Worm (Caenorhabditis elegans) whole organism, L4 larva: ENCODE measurements around the gene tbx-9.
A peak's percentile ranks its signal among the peaks of the same experiment; 100 is the strongest.

Experiments used
- F26F4.8 ChIP-seq: fragments of 200-800 bp; sonication (Bioruptor generic); conservative IDR thresholded peaks from 2 replicates; pipeline ENCODE4 v1.3.6; 2022; ENCODE audit warnings: missing genetic modification characterization, missing compliant biosample characterization
- F44E2.7 ChIP-seq: fragments of 200-800 bp; sonication (Bioruptor generic); IDR thresholded peaks from 2 replicates; pipeline ENCODE4 v2.1.2; 2022; ENCODE audit warnings: missing genetic modification characterization, missing compliant biosample characterization
- F49E8.2 ChIP-seq: sonication (generic microtip); optimal IDR thresholded peaks from 2 replicates; lab custom pipeline; 2016; ENCODE audit warnings: missing compliant biosample characterization, mild to moderate bottlenecking, missing genetic modification characterization, borderline replicate concordance
- T20F7.1 ChIP-seq: fragments of 200-800 bp; sonication (Bioruptor generic); optimal IDR thresholded peaks from 2 replicates; lab custom pipeline; 2018; ENCODE audit warnings: mild to moderate bottlenecking, missing genetic modification characterization, missing compliant biosample characterization
- T26A8.4 ChIP-seq: fragments of 200-800 bp; sonication (Bioruptor generic); IDR thresholded peaks from 2 replicates; pipeline ENCODE4 v1.3.6; 2022; ENCODE audit warnings: missing genetic modification characterization, missing compliant biosample characterization
- Y105C5A.15 ChIP-seq: fragments of 200-800 bp; sonication (Bioruptor generic); IDR thresholded peaks from 2 replicates; pipeline ENCODE4 v1.3.6; 2022; ENCODE audit warnings: missing genetic modification characterization, missing compliant biosample characterization
- Y48G9A.11 ChIP-seq: fragments of 200-800 bp; sonication (Bioruptor generic); IDR thresholded peaks from 2 replicates; pipeline ENCODE4 v1.3.6; 2022; ENCODE audit warnings: missing genetic modification reagents, missing genetic modification characterization, missing compliant biosample characterization
- Y5F2A.4 ChIP-seq: fragments of 200-800 bp; sonication (Bioruptor generic); optimal IDR thresholded peaks from 2 replicates; lab custom pipeline; 2018; ENCODE audit warnings: mild to moderate bottlenecking, missing genetic modification characterization, missing compliant biosample characterization
- aha-1 ChIP-seq: fragments of 150-350 bp; peaks from one replicate; lab custom pipeline; 2014; ENCODE audit warnings: missing biosample characterization, missing genetic modification characterization
- aly-2 ChIP-seq: sonication (generic microtip); optimal IDR thresholded peaks from 2 replicates; lab custom pipeline; 2018; ENCODE audit warnings: missing biosample characterization, missing genetic modification characterization
- arid-1 ChIP-seq: fragments of 200-800 bp; sonication (Bioruptor generic); conservative IDR thresholded peaks from 2 replicates; pipeline ENCODE4 v1.3.6; 2022; ENCODE audit warnings: missing genetic modification reagents, missing genetic modification characterization, missing compliant biosample characterization
- ceh-20 ChIP-seq: fragments of 200-800 bp; sonication (Bioruptor generic); IDR thresholded peaks from 2 replicates; pipeline ENCODE4 v1.3.6; 2022; ENCODE audit warnings: missing genetic modification reagents, missing genetic modification characterization, missing compliant biosample characterization
- ceh-32 ChIP-seq: sonication (generic microtip); optimal IDR thresholded peaks from 2 replicates; lab custom pipeline; 2016; ENCODE audit warnings: mild to moderate bottlenecking, missing genetic modification characterization, missing compliant biosample characterization; ENCODE audit not compliant: poor library complexity
- ces-1 ChIP-seq: fragments of 150-350 bp; sonication (generic microtip); optimal IDR thresholded peaks from 4 replicates; lab custom pipeline; 2014; ENCODE audit warnings: missing biosample characterization, missing genetic modification reagents, missing genetic modification characterization
- cey-2 ChIP-seq: sonication (generic microtip); optimal IDR thresholded peaks from 3 replicates; lab custom pipeline; 2017; ENCODE audit warnings: missing genetic modification characterization, mild to moderate bottlenecking, missing compliant biosample characterization, antibody characterized with exemption, borderline replicate concordance; ENCODE audit not compliant: insufficient read depth
- ctbp-1 ChIP-seq: fragments of 200-800 bp; sonication (Bioruptor generic); IDR thresholded peaks from 2 replicates; pipeline ENCODE4 v1.3.6; 2022; ENCODE audit warnings: missing genetic modification reagents, missing genetic modification characterization, missing compliant biosample characterization
- daf-16 ChIP-seq, 3 experiments: sonication (generic microtip); optimal IDR thresholded peaks; 2 replicates each; lab custom pipeline; 2016 to 2017; ENCODE audit warnings: missing genetic modification characterization in 3 of 3, missing genetic modification reagents in 3 of 3, mild to moderate bottlenecking in 2 of 3, missing compliant biosample characterization in 2 of 3, missing biosample characterization in 1 of 3, moderate library complexity in 1 of 3
- dmd-8 ChIP-seq: fragments of 200-800 bp; sonication (Bioruptor generic); IDR thresholded peaks from 2 replicates; pipeline ENCODE4 v1.3.6; 2022; ENCODE audit warnings: missing genetic modification characterization, missing compliant biosample characterization
- dmd-9 ChIP-seq: fragments of 200-800 bp; sonication (Bioruptor generic); IDR thresholded peaks from 2 replicates; pipeline ENCODE4 v1.3.6; 2022; ENCODE audit warnings: missing genetic modification reagents, missing genetic modification characterization, missing compliant biosample characterization
- egl-43 ChIP-seq: fragments of 200-800 bp; sonication (Bioruptor generic); IDR thresholded peaks from 2 replicates; pipeline ENCODE4 v1.3.6; 2022; ENCODE audit warnings: missing genetic modification reagents, missing genetic modification characterization, missing compliant biosample characterization
- hif-1 ChIP-seq, 2 experiments: sonication (generic microtip); optimal IDR thresholded peaks; 2 replicates each; lab custom pipeline; 2016 to 2017; ENCODE audit warnings: missing compliant biosample characterization in 2 of 2, missing genetic modification characterization in 2 of 2, missing genetic modification reagents in 2 of 2, missing genotype in 2 of 2, mild to moderate bottlenecking in 1 of 2
- hlh-11 ChIP-seq: fragments of 200-800 bp; sonication (Bioruptor generic); optimal IDR thresholded peaks from 2 replicates; lab custom pipeline; 2018; ENCODE audit warnings: mild to moderate bottlenecking, missing genetic modification characterization, missing compliant biosample characterization
- lim-7 ChIP-seq: fragments of 200-800 bp; sonication (Bioruptor generic); IDR thresholded peaks from 2 replicates; pipeline ENCODE4 v1.3.6; 2022; ENCODE audit warnings: missing genetic modification characterization, missing compliant biosample characterization
- lin-1 ChIP-seq: fragments of 200-800 bp; sonication (Bioruptor generic); IDR thresholded peaks from 2 replicates; pipeline ENCODE4 v1.3.6; 2022; ENCODE audit warnings: missing genetic modification reagents, missing genetic modification characterization, missing compliant biosample characterization
- lin-15B ChIP-seq: fragments of 150-350 bp; sonication (generic microtip); optimal IDR thresholded peaks from 3 replicates; lab custom pipeline; 2014; ENCODE audit warnings: missing biosample characterization, missing genetic modification characterization
- lin-38 ChIP-seq: fragments of 200-800 bp; sonication (Bioruptor generic); IDR thresholded peaks from 2 replicates; pipeline ENCODE4 v1.3.6; 2022; ENCODE audit warnings: missing genetic modification reagents, missing genetic modification characterization, missing compliant biosample characterization
- lir-3 ChIP-seq: sonication (generic microtip); optimal IDR thresholded peaks from 2 replicates; lab custom pipeline; 2016; ENCODE audit warnings: mild to moderate bottlenecking, missing genetic modification characterization, missing compliant biosample characterization
- lsy-2 ChIP-seq, 2 experiments: fragments of 150-350 bp in 1 of 2; sonication (generic microtip) in 1 of 2; optimal IDR thresholded peaks; 2 replicates each; lab custom pipeline; 2014 to 2017; ENCODE audit warnings: missing biosample characterization in 2 of 2, missing genetic modification characterization in 2 of 2
- madf-9 ChIP-seq: fragments of 200-800 bp; sonication (Bioruptor generic); conservative IDR thresholded peaks from 2 replicates; pipeline ENCODE4 v1.3.6; 2022; ENCODE audit warnings: missing genetic modification reagents, missing genetic modification characterization, missing compliant biosample characterization
- mdl-1 ChIP-seq, 2 experiments: fragments of 150-350 bp in 1 of 2; sonication (generic microtip) in 1 of 2; optimal IDR thresholded peaks; 2 replicates each; lab custom pipeline; 2014 to 2017; ENCODE audit warnings: missing biosample characterization in 2 of 2, missing genetic modification characterization in 2 of 2
- mdt-29 ChIP-seq: fragments of 200-800 bp; sonication (Bioruptor generic); IDR thresholded peaks from 2 replicates; pipeline ENCODE4 v1.3.6; 2022; ENCODE audit warnings: missing genetic modification reagents, missing genetic modification characterization, missing compliant biosample characterization
- mep-1 ChIP-seq: fragments of 150-350 bp; sonication (generic microtip); optimal IDR thresholded peaks from 3 replicates; lab custom pipeline; 2014; ENCODE audit warnings: missing biosample characterization, missing genetic modification characterization
- nhr-11 ChIP-seq: fragments of 150-350 bp; optimal IDR thresholded peaks from 2 replicates; lab custom pipeline; 2014; ENCODE audit warnings: missing biosample characterization, missing genetic modification characterization
- nhr-25 ChIP-seq: sonication (generic microtip); optimal IDR thresholded peaks from 2 replicates; lab custom pipeline; 2017; ENCODE audit warnings: missing genetic modification characterization, mild to moderate bottlenecking, missing compliant biosample characterization, antibody characterized with exemption, moderate library complexity, borderline replicate concordance; ENCODE audit not compliant: insufficient read depth
- nhr-41 ChIP-seq: fragments of 200-800 bp; sonication (Bioruptor generic); IDR thresholded peaks from 2 replicates; pipeline ENCODE4 v1.3.6; 2022; ENCODE audit warnings: missing genetic modification reagents, missing genetic modification characterization, missing compliant biosample characterization
- nhr-48 ChIP-seq: sonication (generic microtip); optimal IDR thresholded peaks from 2 replicates; lab custom pipeline; 2016; ENCODE audit warnings: mild to moderate bottlenecking, missing genetic modification characterization, missing compliant biosample characterization
- nhr-6 ChIP-seq: fragments of 150-350 bp; optimal IDR thresholded peaks from 2 replicates; lab custom pipeline; 2014; ENCODE audit warnings: missing biosample characterization, missing genetic modification characterization
- pha-4 ChIP-seq, 2 experiments: fragments of 150-350 bp in 1 of 2; fragments of 200-800 bp in 1 of 2; sonication (Bioruptor generic) in 1 of 2; IDR thresholded peaks in 1 of 2; optimal IDR thresholded peaks in 1 of 2; 2 replicates each; pipeline versions ENCODE4 v1.3.6 to Lab custom; 2014 to 2022; ENCODE audit warnings: missing genetic modification characterization in 2 of 2, missing genetic modification reagents in 2 of 2, missing biosample characterization in 1 of 2, missing compliant biosample characterization in 1 of 2
- pqm-1 ChIP-seq: sonication (generic microtip); optimal IDR thresholded peaks from 2 replicates; lab custom pipeline; 2017; ENCODE audit warnings: missing biosample characterization, missing genetic modification characterization
- saeg-2 ChIP-seq: fragments of 200-800 bp; sonication (Bioruptor generic); IDR thresholded peaks from 2 replicates; pipeline ENCODE4 v1.3.6; 2022; ENCODE audit warnings: missing genetic modification reagents, missing genetic modification characterization, missing compliant biosample characterization
- tag-97 ChIP-seq: fragments of 200-800 bp; sonication (Bioruptor generic); IDR thresholded peaks from 2 replicates; pipeline ENCODE4 v1.3.6; 2022; ENCODE audit warnings: missing genetic modification characterization, missing compliant biosample characterization
- unc-130 ChIP-seq: sonication (generic microtip); optimal IDR thresholded peaks from 2 replicates; lab custom pipeline; 2016; ENCODE audit warnings: missing genetic modification reagents, missing genetic modification characterization, missing compliant biosample characterization
- zfp-3 ChIP-seq: fragments of 200-800 bp; sonication (Bioruptor generic); conservative IDR thresholded peaks from 2 replicates; pipeline ENCODE4 v1.3.6; 2022; ENCODE audit warnings: missing genetic modification reagents, missing genetic modification characterization, missing compliant biosample characterization
- zip-11 ChIP-seq: fragments of 200-800 bp; sonication (Bioruptor generic); IDR thresholded peaks from 2 replicates; pipeline ENCODE4 v1.3.6; 2022; ENCODE audit warnings: missing genetic modification characterization, missing compliant biosample characterization
- zip-2 ChIP-seq: fragments of 150-350 bp; optimal IDR thresholded peaks from 2 replicates; lab custom pipeline; 2014; ENCODE audit warnings: missing biosample characterization, missing genetic modification characterization

The tbx-9 gene

DNA sequence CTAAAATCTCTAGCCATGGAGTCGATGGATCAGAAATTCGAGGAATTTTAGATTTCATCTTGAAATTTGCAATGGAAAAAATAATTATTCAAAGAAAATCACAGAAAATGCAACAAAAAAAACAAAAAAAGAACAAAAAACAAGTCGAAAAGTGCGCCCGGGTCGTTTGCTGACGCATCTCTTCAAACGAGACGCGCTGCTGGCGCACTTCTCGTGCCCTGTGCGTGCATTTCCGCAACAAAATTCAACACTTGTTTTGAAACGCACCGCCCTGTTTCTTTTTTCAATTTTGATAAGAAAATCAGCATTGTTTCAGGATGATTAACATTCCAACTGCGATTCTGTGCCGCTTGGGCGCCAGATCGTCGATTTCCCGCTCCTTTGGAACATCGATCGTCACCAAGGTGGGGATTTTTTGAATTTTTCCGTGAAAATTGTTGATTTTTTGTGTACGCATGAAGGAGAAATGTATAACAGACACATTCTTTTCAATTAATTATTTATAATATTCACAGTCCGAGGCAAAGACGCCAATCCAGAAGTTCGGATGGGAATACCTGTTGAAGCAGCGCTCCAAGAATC is 7.6 kb downstream of the tbx-9 start, which contains the start of the genes jmjd-4 and mev-1 (continued):
- TF ChIP-seq nhr-6 (peak; percentile 64), unc-130 (GFP tag; lab: Kevin White, UChicago) (peak; percentile 35), F26F4.8 (GFP tag; lab: Robert Waterston, UW) (no peak), egl-43 (GFP tag; lab: Robert Waterston, UW) (peak; percentile 81), ces-1 (GFP tag; lab: Kevin White, UChicago) (no peak), hif-1 (tag; optimal IDR thresholded peaks at IDR 0.05; lab: Kevin White, UChicago) (peak; percentile 85 to 99), dmd-9 (GFP tag; lab: Robert Waterston, UW) (no peak), tag-97 (GFP tag; lab: Robert Waterston, UW) (no peak), lim-7 (GFP tag; lab: Robert Waterston, UW) (no peak), F49E8.2 (peak; percentile 38), ceh-20 (GFP tag; lab: Robert Waterston, UW) (peak; percentile 86), madf-9 (GFP tag; lab: Robert Waterston, UW) (0 out of 2 replicates have a peak, but pooled peaks have one; percentile 41), mdt-29 (GFP tag; lab: Robert Waterston, UW) (peak; percentile 78), T26A8.4 (peak; percentile 93), pha-4 (GFP tag; IDR thresholded peaks at IDR 0.05; lab: Robert Waterston, UW) (peak; percentile 76; the same call in 1 of the 2 replicates), pha-4 (tag; optimal IDR thresholded peaks at IDR 0.05; lab: Kevin White, UChicago) (no peak), nhr-48 (tag; lab: Kevin White, UChicago) (peak; percentile 44), nhr-25 (tag; lab: Kevin White, UChicago) (peak; percentile 40), nhr-11 (peak; percentile 61), lin-1 (GFP tag; lab: Robert Waterston, UW) (peak; percentile 72; the same call in 1 of the 2 replicates), nhr-41 (peak; percentile 49; the same call in 1 of the 2 replicates), lir-3 (no peak), aha-1 (tag; lab: Kevin White, UChicago) (peak; percentile 99), ceh-32 (peak; percentile 18), lsy-2 (tag; optimal IDR thresholded peaks at IDR 0.05; lab: Kevin White, UChicago) (peak; percentile 38 to 94), arid-1 (peak; percentile 80; the same call in 1 of the 2 replicates), zip-2 (tag; lab: Kevin White, UChicago) (peak; percentile 10), zfp-3 (GFP tag; lab: Robert Waterston, UW) (peak; percentile 78)
- TF ChIP-seq, all 104 proteins: peak for 60

DNA sequence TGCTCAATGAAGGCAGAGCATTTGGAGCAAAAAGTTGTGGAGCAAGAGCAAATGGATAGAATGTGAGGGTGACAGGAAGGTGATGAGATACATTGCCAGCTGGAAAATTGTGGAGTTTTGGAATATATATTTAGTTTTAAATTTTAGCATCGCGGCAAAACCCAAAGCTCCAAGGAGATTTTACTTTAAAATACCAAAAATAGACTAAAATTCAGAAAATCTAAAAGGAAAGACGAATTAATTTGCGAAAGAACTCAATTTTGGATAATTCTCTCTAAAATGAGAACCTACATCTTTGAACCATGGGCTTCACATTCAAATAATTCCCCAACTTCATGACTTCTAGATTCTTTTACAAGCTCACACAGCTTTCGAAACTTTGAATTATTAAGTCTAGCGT is 9.1 kb downstream of the tbx-9 start, which contains the start of gene T07C4.12:
Gene T07C4.12, minus strand, starts transcription at position 101 of the 400 bp plus-strand sequence.
- TF ChIP-seq ces-1 (GFP tag; lab: Kevin White, UChicago) (no peak), Y105C5A.15 (GFP tag; lab: Robert Waterston, UW) (no peak), zip-11 (GFP tag; lab: Robert Waterston, UW) (no peak)

DNA sequence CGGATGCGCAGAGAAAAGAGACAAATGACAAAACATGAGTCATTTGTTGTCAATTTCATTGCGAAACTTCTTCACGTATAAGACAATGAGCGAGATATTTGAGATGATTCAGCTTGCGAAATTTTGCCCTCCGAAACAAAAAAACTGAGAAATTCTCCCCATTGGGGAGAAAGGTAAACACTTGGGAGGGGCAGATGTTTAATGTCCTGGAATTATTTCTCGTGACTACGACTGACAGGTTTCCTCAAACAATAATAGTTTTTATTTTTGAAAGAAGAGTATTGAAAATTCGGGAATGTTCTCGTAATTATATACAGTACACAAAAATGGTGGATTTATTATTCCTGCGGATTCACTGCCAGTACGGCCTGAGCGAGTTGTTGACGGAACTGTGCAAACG is 10.4 kb downstream of the tbx-9 start:
- TF ChIP-seq pqm-1 (tag; lab: Kevin White, UChicago), result no peak
- no peak for TF ChIP-seq Y5F2A.4 (GFP tag; lab: Kevin White, UChicago)
- TF ChIP-seq T20F7.1 (GFP tag; lab: Kevin White, UChicago), result no peak
- no peak for TF ChIP-seq unc-130 (GFP tag; lab: Kevin White, UChicago)
- TF ChIP-seq aha-1 (tag; lab: Kevin White, UChicago), result peak; percentile 31
- peak; percentile 15 for TF ChIP-seq nhr-6
- TF ChIP-seq Y48G9A.11 (GFP tag; lab: Robert Waterston, UW), result no peak
- no peak for TF ChIP-seq lin-38
- TF ChIP-seq dmd-8 (GFP tag; lab: Robert Waterston, UW), result no peak
- TF ChIP-seq ctbp-1, result no peak
- TF ChIP-seq cey-2 (tag; lab: Kevin White, UChicago), result no peak
- TF ChIP-seq lin-15B (tag; lab: Kevin White, UChicago), result no peak
- TF ChIP-seq F44E2.7 (GFP tag; lab: Robert Waterston, UW), result no peak
- no peak for TF ChIP-seq aly-2
- no peak for TF ChIP-seq saeg-2
- TF ChIP-seq mep-1 (tag; lab: Kevin White, UChicago), result peak; percentile 1
- TF ChIP-seq mdt-29 (GFP tag; lab: Robert Waterston, UW), result peak; percentile 17; the same call in 1 of the 2 replicates
- no peak for TF ChIP-seq mdl-1 (tag; optimal IDR thresholded peaks at IDR 0.05; lab: Kevin White, UChicago)
- no peak for TF ChIP-seq nhr-25 (tag; lab: Kevin White, UChicago)
- TF ChIP-seq daf-16 (GFP tag; optimal IDR thresholded peaks at IDR 0.05; lab: Kevin White, UChicago), result no peak
- peak; percentile 59 for TF ChIP-seq daf-16 (tag; optimal IDR thresholded peaks at IDR 0.05; lab: Kevin White, UChicago)
- TF ChIP-seq hlh-11 (tag; lab: Kevin White, UChicago), result peak; percentile 29
